Fruit fly (Drosophila melanogaster) whole organism: ENCODE measurements around the gene CG8329.

Experiments
- CG8478 ChIP-seq: fragments of >200 bp; optimal IDR thresholded peaks from 2 replicates; lab custom pipeline; 2018; ENCODE audit warnings: inconsistent platforms
- Dll ChIP-seq: fragments of >200 bp; optimal IDR thresholded peaks from 2 replicates; lab custom pipeline; 2017
- EcR ChIP-seq, 2 experiments: fragments of >200 bp; optimal IDR thresholded peaks; 2 replicates each; lab custom pipeline; 2017; ENCODE audit warnings: missing biosample characterization in 2 of 2, missing genetic modification characterization in 2 of 2, missing genetic modification reagents in 2 of 2
- pan ChIP-seq: fragments of >200 bp; optimal IDR thresholded peaks from 2 replicates; lab custom pipeline; 2017
- psq ChIP-seq: fragments of >200 bp; optimal IDR thresholded peaks from 2 replicates; lab custom pipeline; 2017
- usp ChIP-seq: fragments of >200 bp; optimal IDR thresholded peaks from 2 replicates; lab custom pipeline; 2017; ENCODE audit warnings: missing biosample characterization, missing genetic modification characterization, mixed read lengths

Gene CG8329

dm6 chr3L:9640713-9641112 lies 2.8 kb downstream of the CG8329 start, which contains the start of gene CG18180:
Gene CG18180, plus strand, starts transcription at chr3L:9641013.
- no peak for TF ChIP-seq CG8478 (lab: Kevin White, UChicago)
- no peak for TF ChIP-seq EcR (GFP tag; optimal IDR thresholded peaks at IDR 0.05; lab: Kevin White, UChicago)
- TF ChIP-seq Dll, result no peak
- TF ChIP-seq psq (lab: Kevin White, UChicago), result no peak
- TF ChIP-seq usp (GFP tag; lab: Kevin White, UChicago), result no peak
- TF ChIP-seq pan (lab: Kevin White, UChicago), result no peak

DNA sequence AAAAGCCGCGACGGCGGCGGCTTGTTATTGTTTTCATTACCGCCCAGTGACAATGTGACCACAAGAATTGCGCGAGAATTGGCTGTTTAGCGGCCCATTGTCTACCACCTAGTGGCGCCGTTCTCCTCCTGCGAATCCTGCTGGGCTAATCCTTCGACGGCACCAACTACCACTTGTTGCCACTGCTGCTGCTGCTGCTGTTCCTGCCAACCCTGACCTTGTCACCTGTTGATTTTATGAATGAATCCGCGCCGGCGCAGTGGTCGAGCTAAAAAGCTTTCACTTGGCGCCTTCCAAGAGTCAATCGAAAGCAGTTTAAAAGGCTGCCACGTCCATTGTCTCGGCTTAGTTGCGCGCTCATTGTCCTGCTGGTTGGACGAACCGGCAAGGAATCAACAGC lies 5.8 kb downstream of the CG8329 start, which contains the start of gene CNMaR:
CNMaR (plus strand) TSS at position 348 of the 400 bp plus-strand sequence.
- TF ChIP-seq Dll, result no peak
- no peak for TF ChIP-seq psq (lab: Kevin White, UChicago)
- no peak for TF ChIP-seq CG8478 (lab: Kevin White, UChicago)
- TF ChIP-seq pan (lab: Kevin White, UChicago), result no peak
- no peak for TF ChIP-seq EcR (GFP tag; optimal IDR thresholded peaks at IDR 0.05; lab: Kevin White, UChicago)
- no peak for TF ChIP-seq usp (GFP tag; lab: Kevin White, UChicago)

- TF ChIP-seq psq (lab: Kevin White, UChicago) (no peak), CG8478 (lab: Kevin White, UChicago) (no peak), pan (lab: Kevin White, UChicago) (peak; percentile 17)
These were observed 33.5 kb downstream of the CG8329 start for dm6 chr3L:9671372-9671771.

dm6 chr3L:9674300-9674699 lies 36.4 kb downstream of the CG8329 start:
- TF ChIP-seq psq (lab: Kevin White, UChicago), result no peak
- TF ChIP-seq usp (GFP tag; lab: Kevin White, UChicago), result no peak
- TF ChIP-seq pan (lab: Kevin White, UChicago), result no peak
- TF ChIP-seq CG8478 (lab: Kevin White, UChicago), result no peak
- TF ChIP-seq EcR (GFP tag; optimal IDR thresholded peaks at IDR 0.05; lab: Kevin White, UChicago), result no peak
- TF ChIP-seq Dll, result no peak

DNA sequence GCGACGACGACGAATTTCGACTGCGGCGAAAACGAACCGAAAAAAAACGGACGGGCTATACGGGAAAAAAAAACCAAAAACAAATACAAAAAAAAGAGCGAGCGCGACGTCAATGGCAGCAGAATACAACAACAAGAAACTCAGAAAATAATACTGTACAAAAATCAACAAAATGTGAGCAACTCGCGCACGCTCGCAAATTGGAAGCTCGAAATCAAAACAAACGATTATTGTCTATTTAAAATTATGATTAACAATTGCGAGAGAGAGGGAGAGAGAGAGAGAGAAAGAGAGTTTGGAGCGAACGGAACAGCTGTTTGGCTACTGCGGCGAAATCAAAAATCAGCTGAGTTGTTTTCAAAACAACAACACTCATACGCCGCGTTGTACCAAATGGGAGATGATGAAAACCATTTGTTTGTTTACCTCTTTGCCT lies 37.6 kb downstream of the CG8329 start:
- TF ChIP-seq psq (lab: Kevin White, UChicago) (no peak), Dll (no peak), usp (GFP tag; lab: Kevin White, UChicago) (no peak), EcR (GFP tag; optimal IDR thresholded peaks at IDR 0.05; lab: Kevin White, UChicago) (no peak), pan (lab: Kevin White, UChicago) (no peak), CG8478 (lab: Kevin White, UChicago) (no peak)

DNA sequence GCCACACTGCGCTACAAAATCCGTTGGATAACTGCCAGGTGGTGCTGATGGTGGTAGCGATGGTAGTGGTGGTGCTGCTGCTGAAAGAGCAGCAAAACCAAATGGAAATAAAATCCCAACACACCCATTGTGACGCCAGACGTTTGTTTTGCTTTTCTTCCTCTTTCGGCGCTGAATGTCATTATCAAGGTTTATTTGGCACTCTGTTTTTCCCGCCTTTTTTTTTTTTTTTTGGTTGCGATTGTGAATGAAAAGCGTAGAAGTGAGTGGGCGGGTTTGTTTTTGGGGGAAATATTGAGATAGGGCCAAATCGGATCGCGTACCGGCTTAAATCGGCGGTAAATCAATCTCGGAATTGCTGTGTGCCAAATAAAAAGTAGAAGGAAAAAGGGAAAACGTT lies 39.3 kb downstream of the CG8329 start:
- no peak for TF ChIP-seq psq (lab: Kevin White, UChicago)
- TF ChIP-seq CG8478 (lab: Kevin White, UChicago), result no peak
- TF ChIP-seq EcR (GFP tag; optimal IDR thresholded peaks at IDR 0.05; lab: Kevin White, UChicago), result no peak
- no peak for TF ChIP-seq pan (lab: Kevin White, UChicago)
- no peak for TF ChIP-seq usp (GFP tag; lab: Kevin White, UChicago)
- TF ChIP-seq Dll, result no peak

- TF ChIP-seq Dll (no peak), psq (lab: Kevin White, UChicago) (no peak), pan (lab: Kevin White, UChicago) (no peak), EcR (GFP tag; optimal IDR thresholded peaks at IDR 0.05; lab: Kevin White, UChicago) (no peak), CG8478 (lab: Kevin White, UChicago) (no peak), usp (GFP tag; lab: Kevin White, UChicago) (no peak)
These were observed 40.1 kb downstream of the CG8329 start for dm6 chr3L:9678007-9678497.

dm6 chr3L:9678994-9679393 lies 41.1 kb downstream of the CG8329 start, which contains the start of the genes fry and CG16717:
Gene fry, minus strand, starts transcription at chr3L:9679103.
Gene CG16717, plus strand, starts transcription at chr3L:9679201.
- no peak for TF ChIP-seq CG8478 (lab: Kevin White, UChicago)
- no peak for TF ChIP-seq psq (lab: Kevin White, UChicago)
- TF ChIP-seq pan (lab: Kevin White, UChicago), result no peak
- no peak for TF ChIP-seq usp (GFP tag; lab: Kevin White, UChicago)
- TF ChIP-seq Dll, result no peak
- no peak for TF ChIP-seq EcR (GFP tag; optimal IDR thresholded peaks at IDR 0.05; lab: Kevin White, UChicago)

- no peak for TF ChIP-seq pan (lab: Kevin White, UChicago)
- no peak for TF ChIP-seq psq (lab: Kevin White, UChicago)
- no peak for TF ChIP-seq usp (GFP tag; lab: Kevin White, UChicago)
- no peak for TF ChIP-seq Dll
- no peak for TF ChIP-seq CG8478 (lab: Kevin White, UChicago)
- no peak for TF ChIP-seq EcR (GFP tag; optimal IDR thresholded peaks at IDR 0.05; lab: Kevin White, UChicago)
These were observed 43.1 kb downstream of the CG8329 start, which contains the start of gene alphaTub67C for dm6 chr3L:9680968-9681367. Gene alphaTub67C, plus strand, starts transcription at chr3L:9681268.

- TF ChIP-seq EcR (GFP tag; optimal IDR thresholded peaks at IDR 0.05; lab: Kevin White, UChicago) (no peak), pan (lab: Kevin White, UChicago) (no peak), CG8478 (lab: Kevin White, UChicago) (no peak), Dll (no peak), psq (lab: Kevin White, UChicago) (no peak), usp (GFP tag; lab: Kevin White, UChicago) (no peak)
These were observed 47.0 kb downstream of the CG8329 start, which contains the start of gene CG16719 for dm6 chr3L:9684871-9685270. Gene CG16719, plus strand, starts transcription at chr3L:9685171.

DNA sequence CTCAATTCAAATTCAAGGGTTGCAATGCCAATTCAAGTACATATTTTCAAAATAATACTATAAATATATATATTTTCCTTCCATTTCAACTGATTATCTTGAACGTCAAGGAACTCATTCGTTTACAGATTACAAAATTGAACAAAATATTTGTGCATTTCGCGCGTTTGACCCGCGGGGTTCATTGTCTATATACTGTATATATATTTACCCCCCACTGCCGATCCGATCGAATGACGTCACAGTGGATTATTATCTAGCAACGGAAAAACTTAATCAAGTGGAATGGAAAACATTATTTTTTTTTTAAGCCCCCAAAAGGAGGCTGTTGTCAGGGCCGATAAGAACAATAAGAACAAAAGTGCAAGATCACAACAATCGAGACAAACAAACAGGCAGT lies 49.6 kb downstream of the CG8329 start:
- TF ChIP-seq CG8478 (lab: Kevin White, UChicago), result no peak
- no peak for TF ChIP-seq Dll
- TF ChIP-seq psq (lab: Kevin White, UChicago), result no peak
- TF ChIP-seq usp (GFP tag; lab: Kevin White, UChicago), result no peak
- TF ChIP-seq EcR (GFP tag; optimal IDR thresholded peaks at IDR 0.05; lab: Kevin White, UChicago), result no peak
- TF ChIP-seq pan (lab: Kevin White, UChicago), result no peak
